Worm (Caenorhabditis elegans) whole organism, mixed stage, embryonic: Measurements from ENCODE around the gene dct-1.

Experiments
- M03D4.4 ChIP-seq: sonication (generic microtip); optimal IDR thresholded peaks from 2 replicates; lab custom pipeline; 2017; ENCODE audit warnings: mild to moderate bottlenecking, missing genetic modification characterization, missing compliant biosample characterization
- bed-3 ChIP-seq: fragments of 200-800 bp; sonication (Bioruptor generic); optimal IDR thresholded peaks from 3 replicates; lab custom pipeline; 2018; ENCODE audit warnings: mild to moderate bottlenecking, missing genetic modification characterization, moderate library complexity, missing compliant biosample characterization
- blmp-1 ChIP-seq: fragments of 150-350 bp; optimal IDR thresholded peaks from 2 replicates; lab custom pipeline; 2014; ENCODE audit warnings: missing biosample characterization, missing genetic modification characterization
- ceh-39 ChIP-seq: fragments of 150-350 bp; optimal IDR thresholded peaks from 2 replicates; lab custom pipeline; 2014; ENCODE audit warnings: missing biosample characterization, missing genetic modification characterization
- ceh-43 ChIP-seq: fragments of 200-800 bp; sonication (Bioruptor generic); optimal IDR thresholded peaks from 2 replicates; lab custom pipeline; 2018; ENCODE audit warnings: mild to moderate bottlenecking, missing genetic modification characterization, moderate library complexity, missing compliant biosample characterization
- cnd-1 ChIP-seq: fragments of 200-800 bp; sonication (Bioruptor generic); optimal IDR thresholded peaks from 2 replicates; lab custom pipeline; 2018; ENCODE audit warnings: mild to moderate bottlenecking, missing genetic modification characterization, missing compliant biosample characterization
- drap-1 ChIP-seq: fragments of 200-800 bp; sonication (Bioruptor generic); optimal IDR thresholded peaks from 3 replicates; lab custom pipeline; 2018; ENCODE audit warnings: mild to moderate bottlenecking, missing genetic modification characterization, missing compliant biosample characterization
- elt-1 ChIP-seq: sonication (generic microtip); optimal IDR thresholded peaks from 2 replicates; lab custom pipeline; 2017; ENCODE audit warnings: missing genetic modification characterization, mild to moderate bottlenecking, missing compliant biosample characterization, antibody characterized with exemption, moderate library complexity, borderline replicate concordance; ENCODE audit not compliant: insufficient read depth
- elt-3 ChIP-seq: fragments of 150-350 bp; optimal IDR thresholded peaks from 2 replicates; lab custom pipeline; 2014; ENCODE audit warnings: missing biosample characterization, missing genetic modification characterization
- flh-1 ChIP-seq: fragments of 200-800 bp; sonication (Bioruptor generic); optimal IDR thresholded peaks from 2 replicates; lab custom pipeline; 2018; ENCODE audit warnings: mild to moderate bottlenecking, missing genetic modification characterization, moderate library complexity, missing compliant biosample characterization
- ham-2 ChIP-seq: fragments of 200-800 bp; sonication (Bioruptor generic); optimal IDR thresholded peaks from 2 replicates; lab custom pipeline; 2018; ENCODE audit warnings: mild to moderate bottlenecking, missing genetic modification characterization, missing compliant biosample characterization
- hlh-1 ChIP-seq: fragments of 150-350 bp; optimal IDR thresholded peaks from 2 replicates; lab custom pipeline; 2014; ENCODE audit warnings: missing biosample characterization, missing genetic modification reagents, missing genetic modification characterization
- lin-13 ChIP-seq: fragments of 150-350 bp; optimal IDR thresholded peaks from 2 replicates; lab custom pipeline; 2014; ENCODE audit warnings: missing biosample characterization, missing genetic modification characterization
- lin-32 ChIP-seq: fragments of 200-800 bp; sonication (Bioruptor generic); optimal IDR thresholded peaks from 2 replicates; lab custom pipeline; 2018; ENCODE audit warnings: mild to moderate bottlenecking, missing genetic modification characterization, missing compliant biosample characterization
- lsy-2 ChIP-seq: fragments of 150-350 bp; optimal IDR thresholded peaks from 2 replicates; lab custom pipeline; 2014; ENCODE audit warnings: missing biosample characterization, missing genetic modification characterization
- mab-5 ChIP-seq: fragments of 150-350 bp; optimal IDR thresholded peaks from 2 replicates; lab custom pipeline; 2014; ENCODE audit warnings: missing biosample characterization, missing genetic modification characterization
- mep-1 ChIP-seq: fragments of 150-350 bp; optimal IDR thresholded peaks from 2 replicates; lab custom pipeline; 2017; ENCODE audit warnings: missing biosample characterization, missing genetic modification reagents, missing genetic modification characterization, inconsistent platforms
- mls-2 ChIP-seq: sonication (generic microtip); optimal IDR thresholded peaks from 2 replicates; lab custom pipeline; 2016; ENCODE audit warnings: mild to moderate bottlenecking, missing genetic modification characterization, moderate library complexity, missing compliant biosample characterization
- nhr-12 ChIP-seq: fragments of 150-350 bp; optimal IDR thresholded peaks from 2 replicates; lab custom pipeline; 2014; ENCODE audit warnings: missing biosample characterization, missing genetic modification characterization
- nhr-2 ChIP-seq: fragments of 150-350 bp; optimal IDR thresholded peaks from 2 replicates; lab custom pipeline; 2014; ENCODE audit warnings: missing biosample characterization, missing genetic modification characterization
- nhr-237 ChIP-seq: fragments of 150-350 bp; optimal IDR thresholded peaks from 2 replicates; lab custom pipeline; 2014; ENCODE audit warnings: missing biosample characterization, missing genetic modification characterization
- nhr-28 ChIP-seq: fragments of 150-350 bp; optimal IDR thresholded peaks from 2 replicates; lab custom pipeline; 2014; ENCODE audit warnings: missing biosample characterization, missing genetic modification characterization
- nhr-76 ChIP-seq: sonication (generic microtip); optimal IDR thresholded peaks from 2 replicates; lab custom pipeline; 2017; ENCODE audit warnings: missing biosample characterization, missing genetic modification characterization
- pha-4 ChIP-seq: fragments of 150-350 bp; optimal IDR thresholded peaks from 2 replicates; lab custom pipeline; 2018; ENCODE audit warnings: missing biosample characterization, missing genetic modification reagents, missing genetic modification characterization
- sem-2 ChIP-seq: fragments of 200-800 bp; sonication (Bioruptor generic); optimal IDR thresholded peaks from 2 replicates; lab custom pipeline; 2018; ENCODE audit warnings: mild to moderate bottlenecking, missing genetic modification characterization, missing compliant biosample characterization
- snpc-4 ChIP-seq: fragments of 150-350 bp; optimal IDR thresholded peaks from 2 replicates; lab custom pipeline; 2014; ENCODE audit warnings: missing biosample characterization, missing genetic modification characterization
- sptf-1 ChIP-seq: sonication (generic microtip); optimal IDR thresholded peaks from 2 replicates; lab custom pipeline; 2017; ENCODE audit warnings: mild to moderate bottlenecking, missing genetic modification characterization, moderate library complexity, missing compliant biosample characterization
- tbx-8 ChIP-seq: fragments of 200-800 bp; sonication (Bioruptor generic); optimal IDR thresholded peaks from 2 replicates; lab custom pipeline; 2018; ENCODE audit warnings: mild to moderate bottlenecking, missing genetic modification characterization, moderate library complexity, missing compliant biosample characterization
- unc-120 ChIP-seq: sonication (generic microtip); optimal IDR thresholded peaks from 2 replicates; lab custom pipeline; 2017; ENCODE audit warnings: missing genetic modification characterization, missing compliant biosample characterization; ENCODE audit not compliant: poor library complexity, severe bottlenecking
- zip-8 ChIP-seq: fragments of 150-350 bp; optimal IDR thresholded peaks from 2 replicates; lab custom pipeline; 2014; ENCODE audit warnings: missing biosample characterization, missing genetic modification characterization

dct-1 gene

ce11 chrX:7992102-7992501, 37.9 kb downstream of the dct-1 start:
- TF ChIP-seq unc-120 (tag; lab: Kevin White, UChicago), result no peak
- TF ChIP-seq zip-8 (tag; lab: Kevin White, UChicago), result peak; percentile 74
- TF ChIP-seq lin-32, result no peak
- TF ChIP-seq ceh-39 (tag; lab: Kevin White, UChicago), result no peak

- no peak for TF ChIP-seq bed-3 (GFP tag; lab: Kevin White, UChicago)
- no peak for TF ChIP-seq lsy-2
- TF ChIP-seq blmp-1, result no peak
- TF ChIP-seq lin-32, result no peak
- no peak for TF ChIP-seq unc-120 (tag; lab: Kevin White, UChicago)
- no peak for TF ChIP-seq tbx-8 (GFP tag; lab: Kevin White, UChicago)
- TF ChIP-seq elt-1 (tag; lab: Kevin White, UChicago), result no peak
- TF ChIP-seq lin-13 (tag; lab: Kevin White, UChicago), result no peak
- no peak for TF ChIP-seq cnd-1 (tag; lab: Kevin White, UChicago)
- no peak for TF ChIP-seq nhr-237
- TF ChIP-seq mab-5, result no peak
- no peak for TF ChIP-seq elt-3 (tag; lab: Kevin White, UChicago)
- no peak for TF ChIP-seq nhr-28 (tag; lab: Kevin White, UChicago)
- TF ChIP-seq snpc-4, result no peak
- no peak for TF ChIP-seq nhr-76 (tag; lab: Kevin White, UChicago)
- no peak for TF ChIP-seq ceh-39 (tag; lab: Kevin White, UChicago)
- TF ChIP-seq flh-1 (GFP tag; lab: Kevin White, UChicago), result no peak
- TF ChIP-seq nhr-12, result no peak
These were observed 40.3 kb downstream of the dct-1 start for ce11 chrX:7994486-7994885.

ce11 chrX:7997968-7998367, 43.8 kb downstream of the dct-1 start, which contains the start of gene sdpn-1:
sdpn-1 (minus strand) TSS chrX:7998229.
- TF ChIP-seq sem-2 (GFP tag; lab: Kevin White, UChicago) (no peak), unc-120 (tag; lab: Kevin White, UChicago) (no peak), mep-1 (tag; lab: Kevin White, UChicago) (no peak), elt-1 (tag; lab: Kevin White, UChicago) (no peak), mab-5 (no peak), lin-13 (tag; lab: Kevin White, UChicago) (no peak), M03D4.4 (tag; lab: Kevin White, UChicago) (no peak), nhr-2 (no peak), mls-2 (tag; lab: Kevin White, UChicago) (no peak), ham-2 (GFP tag; lab: Kevin White, UChicago) (no peak), ceh-39 (tag; lab: Kevin White, UChicago) (no peak), nhr-12 (no peak), drap-1 (GFP tag; lab: Kevin White, UChicago) (no peak), snpc-4 (no peak), lin-32 (no peak), lsy-2 (no peak), elt-3 (tag; lab: Kevin White, UChicago) (no peak), blmp-1 (no peak), nhr-76 (tag; lab: Kevin White, UChicago) (no peak)

- TF ChIP-seq tbx-8 (GFP tag; lab: Kevin White, UChicago) (no peak), sptf-1 (tag; lab: Kevin White, UChicago) (no peak), lin-32 (no peak), flh-1 (GFP tag; lab: Kevin White, UChicago) (no peak), pha-4 (tag; lab: Kevin White, UChicago) (peak; percentile 8), elt-3 (tag; lab: Kevin White, UChicago) (no peak), ceh-43 (GFP tag; lab: Kevin White, UChicago) (peak; percentile 14), cnd-1 (tag; lab: Kevin White, UChicago) (no peak)
These were observed 44.8 kb downstream of the dct-1 start for ce11 chrX:7998942-7999341.

ce11 chrX:8003663-8004062, 49.5 kb downstream of the dct-1 start, which contains the start of the genes F45E1.1 and F45E1.2:
F45E1.1 (plus strand) TSS chrX:8003682.
F45E1.2 (plus strand) TSS chrX:8003733.
- no peak for TF ChIP-seq M03D4.4 (tag; lab: Kevin White, UChicago)
- TF ChIP-seq elt-1 (tag; lab: Kevin White, UChicago), result no peak
- no peak for TF ChIP-seq zip-8 (tag; lab: Kevin White, UChicago)
- TF ChIP-seq hlh-1, result no peak
- TF ChIP-seq lin-13 (tag; lab: Kevin White, UChicago), result no peak
- no peak for TF ChIP-seq snpc-4
